Fruit fly (Drosophila melanogaster): ENCODE results near the gene CG17917.

dm6 chr3R:6352436-6352835 lies 10.7 kb downstream of the CG17917 start:
- TF ChIP-seq CTCF (optimal IDR thresholded peaks at IDR 0.05) (no peak), CG8478 (optimal IDR thresholded peaks at IDR 0.05) (no peak)
